Worm (Caenorhabditis elegans) whole organism, L4 larva: ENCODE data around the gene cysl-2.

Source experiments
- F10B5.3 ChIP-seq: sonication (generic microtip); optimal IDR thresholded peaks from 2 replicates; lab custom pipeline; 2016; ENCODE audit warnings: mild to moderate bottlenecking, missing genetic modification characterization, missing compliant biosample characterization
- F26F4.8 ChIP-seq: fragments of 200-800 bp; sonication (Bioruptor generic); conservative IDR thresholded peaks from 2 replicates; pipeline ENCODE4 v1.3.6; 2022; ENCODE audit warnings: missing genetic modification characterization, missing compliant biosample characterization
- R02D3.7 ChIP-seq: fragments of 150-350 bp; sonication (generic microtip); optimal IDR thresholded peaks from 3 replicates; lab custom pipeline; 2014; ENCODE audit warnings: missing biosample characterization, missing genetic modification characterization
- T20F7.1 ChIP-seq: fragments of 200-800 bp; sonication (Bioruptor generic); optimal IDR thresholded peaks from 2 replicates; lab custom pipeline; 2018; ENCODE audit warnings: mild to moderate bottlenecking, missing genetic modification characterization, missing compliant biosample characterization
- aha-1 ChIP-seq: fragments of 150-350 bp; peaks from one replicate; lab custom pipeline; 2014; ENCODE audit warnings: missing biosample characterization, missing genetic modification characterization
- ceh-20 ChIP-seq: fragments of 200-800 bp; sonication (Bioruptor generic); IDR thresholded peaks from 2 replicates; pipeline ENCODE4 v1.3.6; 2022; ENCODE audit warnings: missing genetic modification reagents, missing genetic modification characterization, missing compliant biosample characterization
- ceh-28 ChIP-seq: fragments of 150-350 bp; optimal IDR thresholded peaks from 2 replicates; lab custom pipeline; 2014; ENCODE audit warnings: missing biosample characterization, missing genetic modification reagents, missing genetic modification characterization
- ceh-62 ChIP-seq: sonication (generic microtip); optimal IDR thresholded peaks from 2 replicates; lab custom pipeline; 2017; ENCODE audit warnings: missing biosample characterization, missing genetic modification characterization
- cey-2 ChIP-seq: sonication (generic microtip); optimal IDR thresholded peaks from 3 replicates; lab custom pipeline; 2017; ENCODE audit warnings: missing genetic modification characterization, mild to moderate bottlenecking, missing compliant biosample characterization, antibody characterized with exemption, borderline replicate concordance; ENCODE audit not compliant: insufficient read depth
- ctbp-1 ChIP-seq: fragments of 200-800 bp; sonication (Bioruptor generic); IDR thresholded peaks from 2 replicates; pipeline ENCODE4 v1.3.6; 2022; ENCODE audit warnings: missing genetic modification reagents, missing genetic modification characterization, missing compliant biosample characterization
- dmd-8 ChIP-seq: fragments of 200-800 bp; sonication (Bioruptor generic); IDR thresholded peaks from 2 replicates; pipeline ENCODE4 v1.3.6; 2022; ENCODE audit warnings: missing genetic modification characterization, missing compliant biosample characterization
- dmd-9 ChIP-seq: fragments of 200-800 bp; sonication (Bioruptor generic); IDR thresholded peaks from 2 replicates; pipeline ENCODE4 v1.3.6; 2022; ENCODE audit warnings: missing genetic modification reagents, missing genetic modification characterization, missing compliant biosample characterization
- dpl-1 ChIP-seq: fragments of 150-350 bp; optimal IDR thresholded peaks from 2 replicates; lab custom pipeline; 2014; ENCODE audit warnings: missing biosample characterization, missing genetic modification reagents, missing genetic modification characterization
- duxl-1 ChIP-seq: sonication (generic microtip); optimal IDR thresholded peaks from 2 replicates; lab custom pipeline; 2016; ENCODE audit warnings: mild to moderate bottlenecking, missing genetic modification characterization, moderate library complexity, missing compliant biosample characterization; ENCODE audit not compliant: poor library complexity
- dve-1 ChIP-seq: sonication (generic microtip); optimal IDR thresholded peaks from 2 replicates; lab custom pipeline; 2017; ENCODE audit warnings: antibody characterized with exemption, mild to moderate bottlenecking, missing genetic modification characterization, missing compliant biosample characterization; ENCODE audit not compliant: insufficient read depth
- egl-43 ChIP-seq: fragments of 200-800 bp; sonication (Bioruptor generic); IDR thresholded peaks from 2 replicates; pipeline ENCODE4 v1.3.6; 2022; ENCODE audit warnings: missing genetic modification reagents, missing genetic modification characterization, missing compliant biosample characterization
- hlh-11 ChIP-seq: fragments of 200-800 bp; sonication (Bioruptor generic); optimal IDR thresholded peaks from 2 replicates; lab custom pipeline; 2018; ENCODE audit warnings: mild to moderate bottlenecking, missing genetic modification characterization, missing compliant biosample characterization
- jun-1 ChIP-seq: fragments of 150-350 bp; optimal IDR thresholded peaks from 2 replicates; lab custom pipeline; 2014; ENCODE audit warnings: missing biosample characterization, missing genetic modification reagents, missing genetic modification characterization
- lim-7 ChIP-seq: fragments of 200-800 bp; sonication (Bioruptor generic); IDR thresholded peaks from 2 replicates; pipeline ENCODE4 v1.3.6; 2022; ENCODE audit warnings: missing genetic modification characterization, missing compliant biosample characterization
- lin-1 ChIP-seq: fragments of 200-800 bp; sonication (Bioruptor generic); IDR thresholded peaks from 2 replicates; pipeline ENCODE4 v1.3.6; 2022; ENCODE audit warnings: missing genetic modification reagents, missing genetic modification characterization, missing compliant biosample characterization
- lin-15B ChIP-seq: fragments of 150-350 bp; sonication (generic microtip); optimal IDR thresholded peaks from 3 replicates; lab custom pipeline; 2014; ENCODE audit warnings: missing biosample characterization, missing genetic modification characterization
- lin-29 ChIP-seq: fragments of 200-800 bp; sonication (Bioruptor generic); IDR thresholded peaks from 2 replicates; pipeline ENCODE4 v1.3.6; 2022; ENCODE audit warnings: missing genetic modification reagents, missing genetic modification characterization, missing compliant biosample characterization
- lin-38 ChIP-seq: fragments of 200-800 bp; sonication (Bioruptor generic); IDR thresholded peaks from 2 replicates; pipeline ENCODE4 v1.3.6; 2022; ENCODE audit warnings: missing genetic modification reagents, missing genetic modification characterization, missing compliant biosample characterization
- lsy-2 ChIP-seq, 2 experiments: fragments of 150-350 bp in 1 of 2; sonication (generic microtip) in 1 of 2; optimal IDR thresholded peaks; 2 replicates each; lab custom pipeline; 2014 to 2017; ENCODE audit warnings: missing biosample characterization in 2 of 2, missing genetic modification characterization in 2 of 2
- madf-9 ChIP-seq: fragments of 200-800 bp; sonication (Bioruptor generic); conservative IDR thresholded peaks from 2 replicates; pipeline ENCODE4 v1.3.6; 2022; ENCODE audit warnings: missing genetic modification reagents, missing genetic modification characterization, missing compliant biosample characterization
- mdl-1 ChIP-seq, 2 experiments: fragments of 150-350 bp in 1 of 2; sonication (generic microtip) in 1 of 2; optimal IDR thresholded peaks; 2 replicates each; lab custom pipeline; 2014 to 2017; ENCODE audit warnings: missing biosample characterization in 2 of 2, missing genetic modification characterization in 2 of 2
- mep-1 ChIP-seq: fragments of 150-350 bp; sonication (generic microtip); optimal IDR thresholded peaks from 3 replicates; lab custom pipeline; 2014; ENCODE audit warnings: missing biosample characterization, missing genetic modification characterization
- mxl-2 ChIP-seq: fragments of 200-800 bp; sonication (Bioruptor generic); conservative IDR thresholded peaks from 2 replicates; pipeline ENCODE4 v1.3.6; 2022; ENCODE audit warnings: missing genetic modification reagents, missing genetic modification characterization, missing compliant biosample characterization
- nhr-11 ChIP-seq: fragments of 150-350 bp; optimal IDR thresholded peaks from 2 replicates; lab custom pipeline; 2014; ENCODE audit warnings: missing biosample characterization, missing genetic modification characterization
- nhr-42 ChIP-seq: fragments of 200-800 bp; sonication (Bioruptor generic); IDR thresholded peaks from 2 replicates; pipeline ENCODE4 v1.3.6; 2022; ENCODE audit warnings: missing genetic modification characterization, missing compliant biosample characterization
- nhr-48 ChIP-seq: sonication (generic microtip); optimal IDR thresholded peaks from 2 replicates; lab custom pipeline; 2016; ENCODE audit warnings: mild to moderate bottlenecking, missing genetic modification characterization, missing compliant biosample characterization
- pha-4 ChIP-seq, 2 experiments: fragments of 150-350 bp in 1 of 2; fragments of 200-800 bp in 1 of 2; sonication (Bioruptor generic) in 1 of 2; IDR thresholded peaks in 1 of 2; optimal IDR thresholded peaks in 1 of 2; 2 replicates each; pipeline versions ENCODE4 v1.3.6 to Lab custom; 2014 to 2022; ENCODE audit warnings: missing genetic modification characterization in 2 of 2, missing genetic modification reagents in 2 of 2, missing biosample characterization in 1 of 2, missing compliant biosample characterization in 1 of 2
- pqm-1 ChIP-seq: sonication (generic microtip); optimal IDR thresholded peaks from 2 replicates; lab custom pipeline; 2017; ENCODE audit warnings: missing biosample characterization, missing genetic modification characterization
- skn-1 ChIP-seq: fragments of 150-350 bp; optimal IDR thresholded peaks from 2 replicates; lab custom pipeline; 2014; ENCODE audit warnings: missing biosample characterization, missing genetic modification characterization
- spr-1 ChIP-seq: sonication (generic microtip); optimal IDR thresholded peaks from 2 replicates; lab custom pipeline; 2016; ENCODE audit warnings: mild to moderate bottlenecking, missing genetic modification characterization, missing compliant biosample characterization
- unc-130 ChIP-seq: sonication (generic microtip); optimal IDR thresholded peaks from 2 replicates; lab custom pipeline; 2016; ENCODE audit warnings: missing genetic modification reagents, missing genetic modification characterization, missing compliant biosample characterization
- unc-62 ChIP-seq, 3 experiments: fragments of 150-350 bp in 1 of 3; sonication (generic microtip); optimal IDR thresholded peaks in 2 of 3; peaks in 1 of 3; 1 replicate in 1 of 3; 2 replicates in 2 of 3; lab custom pipeline; 2014 to 2017; ENCODE audit warnings: missing biosample characterization in 3 of 3, missing genetic modification characterization in 3 of 3, missing genetic modification reagents in 3 of 3, missing genotype in 1 of 3
- vab-7 ChIP-seq: fragments of 200-800 bp; sonication (Bioruptor generic); IDR thresholded peaks from 2 replicates; pipeline ENCODE4 v1.3.6; 2022; ENCODE audit warnings: missing genetic modification reagents, missing genetic modification characterization, missing compliant biosample characterization
- zfp-3 ChIP-seq: fragments of 200-800 bp; sonication (Bioruptor generic); conservative IDR thresholded peaks from 2 replicates; pipeline ENCODE4 v1.3.6; 2022; ENCODE audit warnings: missing genetic modification reagents, missing genetic modification characterization, missing compliant biosample characterization
- zip-11 ChIP-seq: fragments of 200-800 bp; sonication (Bioruptor generic); IDR thresholded peaks from 2 replicates; pipeline ENCODE4 v1.3.6; 2022; ENCODE audit warnings: missing genetic modification characterization, missing compliant biosample characterization
- zip-2 ChIP-seq: fragments of 150-350 bp; optimal IDR thresholded peaks from 2 replicates; lab custom pipeline; 2014; ENCODE audit warnings: missing biosample characterization, missing genetic modification characterization
- ztf-7 ChIP-seq: fragments of 150-350 bp; optimal IDR thresholded peaks from 2 replicates; lab custom pipeline; 2014; ENCODE audit warnings: missing biosample characterization, missing genetic modification characterization

Gene cysl-2

ce11 chrII:14494414-14494463 is at the start of gene cysl-2:
Gene cysl-2 (minus strand): TSS chrII:14494451.
- TF ChIP-seq unc-130 (GFP tag; lab: Kevin White, UChicago) (no peak), zfp-3 (GFP tag; lab: Robert Waterston, UW) (peak; percentile 9; the same call in 1 of the 2 replicates)

DNA sequence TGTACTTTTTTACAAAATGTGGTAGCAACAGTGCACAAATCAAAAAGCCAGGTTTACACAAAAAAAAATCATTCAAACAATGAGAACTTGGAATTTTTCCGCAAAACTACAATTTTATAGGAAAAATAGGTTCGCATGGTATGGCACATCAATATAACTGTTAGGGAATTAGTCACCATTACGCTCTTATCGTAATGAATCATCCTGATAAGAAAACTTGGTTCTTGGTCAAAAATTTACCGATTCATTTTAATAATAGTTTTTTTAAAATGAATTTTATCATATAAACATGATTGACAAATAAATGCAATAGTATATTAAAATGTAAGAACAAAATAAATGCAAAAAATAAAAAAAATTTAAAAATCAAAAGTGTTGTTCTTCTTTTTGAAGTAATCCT is 46.3 kb upstream of the cysl-2 start:
- TF ChIP-seq ceh-20 (GFP tag; lab: Robert Waterston, UW), result no peak
- TF ChIP-seq mep-1 (tag; lab: Kevin White, UChicago), result no peak
- TF ChIP-seq jun-1 (tag; lab: Kevin White, UChicago), result no peak
- no peak for TF ChIP-seq ceh-62 (tag; lab: Kevin White, UChicago)
- TF ChIP-seq zip-11 (GFP tag; lab: Robert Waterston, UW), result no peak
- no peak for TF ChIP-seq dmd-8 (GFP tag; lab: Robert Waterston, UW)
- no peak for TF ChIP-seq F10B5.3 (tag; lab: Kevin White, UChicago)
- no peak for TF ChIP-seq lsy-2 (tag; optimal IDR thresholded peaks at IDR 0.05; lab: Kevin White, UChicago)
- no peak for TF ChIP-seq ctbp-1 (GFP tag; lab: Robert Waterston, UW)
- peak; percentile 38 for TF ChIP-seq pqm-1 (tag; lab: Kevin White, UChicago)
- peak; percentile 88 for TF ChIP-seq aha-1
- TF ChIP-seq, all 104 proteins: peak for 2

ce11 chrII:14537728-14538127 is 43.5 kb upstream of the cysl-2 start, which contains the start of the genes clec-147 and C04H5.7:
Gene clec-147 (minus strand): TSS chrII:14537828.
Gene C04H5.7 (plus strand): TSS chrII:14537946.
- TF ChIP-seq R02D3.7 (tag; lab: Kevin White, UChicago), result no peak
- no peak for TF ChIP-seq egl-43
- no peak for TF ChIP-seq ztf-7
- TF ChIP-seq nhr-48 (tag; lab: Kevin White, UChicago), result no peak
- TF ChIP-seq dmd-9 (GFP tag; lab: Robert Waterston, UW), result no peak
- TF ChIP-seq nhr-42 (GFP tag; lab: Robert Waterston, UW), result no peak
- no peak for TF ChIP-seq ctbp-1 (GFP tag; lab: Robert Waterston, UW)
- TF ChIP-seq mdl-1 (tag; optimal IDR thresholded peaks at IDR 0.05; lab: Kevin White, UChicago), result no peak
- no peak for TF ChIP-seq duxl-1 (tag; lab: Kevin White, UChicago)
- no peak for TF ChIP-seq lin-1 (GFP tag; lab: Robert Waterston, UW)
- TF ChIP-seq lin-15B (tag; lab: Kevin White, UChicago), result no peak
- TF ChIP-seq madf-9, result no peak
- no peak for TF ChIP-seq zip-2 (tag; lab: Kevin White, UChicago)
- no peak for TF ChIP-seq lim-7
- no peak for TF ChIP-seq mxl-2 (GFP tag; lab: Robert Waterston, UW)
- TF ChIP-seq nhr-11 (tag; lab: Kevin White, UChicago), result no peak
- TF ChIP-seq ceh-62 (tag; lab: Kevin White, UChicago), result no peak
- TF ChIP-seq pqm-1 (tag; lab: Kevin White, UChicago), result no peak
- TF ChIP-seq F26F4.8 (GFP tag; lab: Robert Waterston, UW), result no peak
- TF ChIP-seq, all 104 proteins: peak for 0

DNA sequence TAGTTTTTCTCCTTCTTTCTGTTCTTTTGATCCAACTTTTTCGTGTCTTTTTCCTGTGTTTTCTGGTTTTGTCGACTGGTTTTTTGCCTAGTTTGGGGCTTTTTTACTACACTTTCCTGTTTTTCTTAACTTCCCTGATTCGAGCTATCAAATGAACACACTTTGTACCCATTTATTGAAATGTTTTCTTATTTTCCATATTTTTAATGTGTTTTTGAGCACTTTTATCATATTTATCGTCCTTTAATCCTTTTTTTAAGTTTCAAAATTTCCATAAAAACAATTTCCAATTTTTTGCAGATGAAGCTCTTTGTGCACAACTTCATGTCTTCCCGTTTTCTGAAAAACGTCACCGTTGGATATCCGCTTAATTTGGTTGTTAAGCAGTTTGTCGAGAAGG is 39.7 kb upstream of the cysl-2 start, which contains the start of gene C04H5.1:
Gene C04H5.1, plus strand, starts transcription at position 301 of the 400 bp plus-strand sequence.
- TF ChIP-seq aha-1, result peak; percentile 40
- no peak for TF ChIP-seq ceh-28 (tag; lab: Kevin White, UChicago)

DNA sequence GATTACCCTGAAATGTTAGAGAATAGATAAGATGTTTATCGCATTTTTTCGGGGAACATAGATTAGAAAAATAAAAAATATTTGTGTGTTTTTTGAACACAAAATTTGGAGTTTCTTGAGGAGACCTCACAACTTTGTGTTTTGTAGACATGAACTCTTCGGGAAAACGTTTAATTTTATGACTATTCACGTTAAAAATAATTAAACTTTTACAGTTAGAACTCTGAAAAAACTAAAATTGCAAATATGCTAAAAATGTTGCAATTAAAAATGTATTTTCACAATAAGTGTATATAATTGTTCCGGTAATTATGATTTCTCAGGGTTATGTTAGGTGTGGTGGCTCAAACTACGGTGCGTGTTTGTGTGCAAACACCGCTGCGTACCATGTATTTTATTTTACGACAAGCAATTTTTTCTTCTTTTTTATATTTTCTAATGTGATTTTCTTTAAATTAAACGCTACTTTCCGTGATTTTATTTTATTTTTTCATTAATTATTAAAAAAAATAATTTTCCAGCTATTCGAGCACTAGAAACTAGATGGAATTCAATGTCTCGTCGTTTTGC is 34.1 kb upstream of the cysl-2 start, which contains the start of the genes F57C2.5 and spat-1:
Gene F57C2.5, minus strand, starts transcription at position 7 of the 570 bp plus-strand sequence.
Gene spat-1, plus strand, starts transcription at position 520 of the 570 bp plus-strand sequence.
- TF ChIP-seq lin-38 (peak; percentile 54), dve-1 (tag; lab: Kevin White, UChicago) (peak; percentile 58), vab-7 (GFP tag; lab: Robert Waterston, UW) (peak; percentile 59; the same call in 1 of the 2 replicates), F10B5.3 (tag; lab: Kevin White, UChicago) (no peak), hlh-11 (tag; lab: Kevin White, UChicago) (peak; percentile 28), dpl-1 (GFP tag; lab: Kevin White, UChicago) (peak; percentile 61), nhr-11 (tag; lab: Kevin White, UChicago) (peak; percentile 45), lin-29 (GFP tag; lab: Robert Waterston, UW) (no peak), mep-1 (tag; lab: Kevin White, UChicago) (peak; percentile 75), unc-62 (GFP tag; optimal IDR thresholded peaks at IDR 0.05 in 1 of 2; lab: Kevin White, UChicago) (peak in 1 of 2 experiments; percentile 73), unc-62 (tag; optimal IDR thresholded peaks at IDR 0.05; lab: Kevin White, UChicago) (no peak), ztf-7 (peak; percentile 29), skn-1 (tag; lab: Kevin White, UChicago) (no peak), spr-1 (tag; lab: Kevin White, UChicago) (peak; percentile 36), cey-2 (tag; lab: Kevin White, UChicago) (no peak), pha-4 (GFP tag; IDR thresholded peaks at IDR 0.05; lab: Robert Waterston, UW) (peak; percentile 10; the same call in 1 of the 2 replicates), pha-4 (tag; optimal IDR thresholded peaks at IDR 0.05; lab: Kevin White, UChicago) (peak; percentile 49), T20F7.1 (GFP tag; lab: Kevin White, UChicago) (no peak)
